Fruit fly (Drosophila melanogaster) whole organism, prepupa: ENCODE data around the gene VhaAC39-2.

Source experiments
- Blimp-1 ChIP-seq: fragments of 200-800 bp; sonication (Bioruptor generic); optimal IDR thresholded peaks from 3 replicates; lab custom pipeline; 2017; ENCODE audit warnings: missing biosample characterization, missing genetic modification characterization, mild to moderate bottlenecking, moderate library complexity, missing genetic modification reagents
- CG10631 ChIP-seq: fragments of 200-800 bp; sonication (Bioruptor generic); optimal IDR thresholded peaks from 2 replicates; lab custom pipeline; 2016; ENCODE audit warnings: missing biosample characterization, missing genetic modification characterization
- CG11294 ChIP-seq: fragments of 200-800 bp; sonication (Bioruptor generic); IDR thresholded peaks from 2 replicates; pipeline ENCODE4 v1.3.6; 2022; ENCODE audit warnings: missing biosample characterization, missing genetic modification characterization
- CG11762 ChIP-seq: fragments of 200-800 bp; sonication (Bioruptor generic); optimal IDR thresholded peaks from 3 replicates; lab custom pipeline; 2016; ENCODE audit warnings: missing biosample characterization, missing genetic modification characterization; ENCODE audit not compliant: insufficient read depth
- CG11902 ChIP-seq: fragments of 200-800 bp; sonication (Bioruptor generic); optimal IDR thresholded peaks from 3 replicates; lab custom pipeline; 2016; ENCODE audit warnings: missing biosample characterization, missing genetic modification characterization
- CG1621 ChIP-seq: fragments of 200-800 bp; sonication (Bioruptor generic); optimal IDR thresholded peaks from 3 replicates; lab custom pipeline; 2018; ENCODE audit warnings: missing biosample characterization, mild to moderate bottlenecking, missing genetic modification characterization
- CG3032 ChIP-seq: fragments of 200-800 bp; optimal IDR thresholded peaks from 2 replicates; lab custom pipeline; 2019; ENCODE audit warnings: missing biosample characterization, mild to moderate bottlenecking, missing genetic modification characterization, moderate library complexity
- CG31627 ChIP-seq: fragments of 200-800 bp; sonication (Bioruptor generic); optimal IDR thresholded peaks from 3 replicates; lab custom pipeline; 2016; ENCODE audit warnings: missing biosample characterization, missing genetic modification characterization
- CG32006 ChIP-seq: fragments of 200-800 bp; sonication (Bioruptor generic); optimal IDR thresholded peaks from 3 replicates; lab custom pipeline; 2017; ENCODE audit warnings: missing biosample characterization, mild to moderate bottlenecking, missing genetic modification characterization
- CG34406 ChIP-seq: fragments of 200-800 bp; sonication (Bioruptor generic); optimal IDR thresholded peaks from 3 replicates; lab custom pipeline; 2016; ENCODE audit warnings: missing biosample characterization, missing genetic modification characterization
- CG3919 ChIP-seq: fragments of 200-800 bp; sonication (Bioruptor generic); optimal IDR thresholded peaks from 3 replicates; lab custom pipeline; 2016; ENCODE audit warnings: missing biosample characterization, missing genetic modification characterization
- CG4318 ChIP-seq: fragments of 200-800 bp; sonication (Bioruptor generic); optimal IDR thresholded peaks from 3 replicates; lab custom pipeline; 2017; ENCODE audit warnings: missing biosample characterization, mild to moderate bottlenecking, missing genetic modification characterization
- CG6163 ChIP-seq: fragments of 200-800 bp; sonication (Bioruptor generic); IDR thresholded peaks from 3 replicates; pipeline ENCODE4 v1.3.6; 2022; ENCODE audit warnings: missing biosample characterization, missing genetic modification characterization
- CG6276 ChIP-seq: fragments of 200-800 bp; sonication (Bioruptor generic); optimal IDR thresholded peaks from 2 replicates; lab custom pipeline; 2017; ENCODE audit warnings: missing biosample characterization, mild to moderate bottlenecking, missing genetic modification characterization
- CG6792 ChIP-seq: fragments of 200-800 bp; sonication (Bioruptor generic); optimal IDR thresholded peaks from 3 replicates; lab custom pipeline; 2016; ENCODE audit warnings: missing biosample characterization, missing genetic modification characterization
- CG6854 ChIP-seq: fragments of 200-800 bp; sonication (Bioruptor generic); optimal IDR thresholded peaks from 2 replicates; lab custom pipeline; 2017; ENCODE audit warnings: missing biosample characterization, mild to moderate bottlenecking, missing genetic modification characterization
- CG7368 ChIP-seq: fragments of 200-800 bp; sonication (Bioruptor generic); optimal IDR thresholded peaks from 3 replicates; lab custom pipeline; 2016; ENCODE audit warnings: missing biosample characterization, missing genetic modification characterization
- CG8119 ChIP-seq: fragments of 200-800 bp; sonication (Bioruptor generic); IDR thresholded peaks from 3 replicates; pipeline ENCODE4 v1.3.6; 2022; ENCODE audit warnings: missing biosample characterization, missing genetic modification characterization
- CG8319 ChIP-seq: fragments of 200-800 bp; sonication (Bioruptor generic); optimal IDR thresholded peaks from 3 replicates; lab custom pipeline; 2016; ENCODE audit warnings: missing biosample characterization, missing genetic modification characterization
- CG8632 ChIP-seq: fragments of 200-800 bp; sonication (Bioruptor generic); optimal IDR thresholded peaks from 3 replicates; lab custom pipeline; 2016; ENCODE audit warnings: missing biosample characterization, missing genetic modification characterization
- CG9139 ChIP-seq: fragments of 200-800 bp; sonication (Bioruptor generic); optimal IDR thresholded peaks from 3 replicates; lab custom pipeline; 2017; ENCODE audit warnings: missing biosample characterization, mild to moderate bottlenecking, missing genetic modification characterization
- Eip75B ChIP-seq: fragments of 200-800 bp; sonication (Bioruptor generic); optimal IDR thresholded peaks from 3 replicates; lab custom pipeline; 2016; ENCODE audit warnings: missing biosample characterization, missing genetic modification characterization
- Eip78C ChIP-seq: fragments of 200-800 bp; sonication (Bioruptor generic); peaks from one replicate; lab custom pipeline; 2016; ENCODE audit warnings: missing biosample characterization, missing genetic modification characterization
- Eip93F ChIP-seq: fragments of 200-800 bp; sonication (Bioruptor generic); optimal IDR thresholded peaks from 2 replicates; lab custom pipeline; 2016; ENCODE audit warnings: missing biosample characterization, mild to moderate bottlenecking, missing genetic modification characterization
- Ets21C ChIP-seq: fragments of 200-800 bp; sonication (Bioruptor generic); optimal IDR thresholded peaks from 3 replicates; lab custom pipeline; 2016; ENCODE audit warnings: missing biosample characterization, missing genetic modification characterization
- Ets96B ChIP-seq: fragments of 200-800 bp; optimal IDR thresholded peaks from 2 replicates; lab custom pipeline; 2019; ENCODE audit warnings: missing biosample characterization, mild to moderate bottlenecking, missing genetic modification characterization, moderate library complexity
- Gug ChIP-seq: fragments of 200-800 bp; sonication (Bioruptor generic); IDR thresholded peaks from 2 replicates; pipeline ENCODE4 v1.3.6; 2022; ENCODE audit warnings: missing biosample characterization, missing genetic modification characterization
- Hr38 ChIP-seq: sonication (Bioruptor generic); optimal IDR thresholded peaks from 2 replicates; lab custom pipeline; 2016; ENCODE audit warnings: missing biosample characterization, missing genetic modification characterization
- Hr39 ChIP-seq: fragments of 200-800 bp; sonication (Bioruptor generic); optimal IDR thresholded peaks from 2 replicates; lab custom pipeline; 2016; ENCODE audit warnings: missing biosample characterization, missing genetic modification characterization
- Hr4 ChIP-seq: fragments of 200-800 bp; sonication (Bioruptor generic); optimal IDR thresholded peaks from 3 replicates; lab custom pipeline; 2016; ENCODE audit warnings: missing biosample characterization, missing genetic modification characterization
- Lpt ChIP-seq: fragments of 200-800 bp; sonication (Bioruptor generic); optimal IDR thresholded peaks from 3 replicates; lab custom pipeline; 2016; ENCODE audit warnings: missing biosample characterization, missing genetic modification characterization
- Met ChIP-seq: fragments of 200-800 bp; sonication (Bioruptor generic); optimal IDR thresholded peaks from 3 replicates; lab custom pipeline; 2016; ENCODE audit warnings: missing biosample characterization, missing genetic modification characterization
- Smox ChIP-seq: fragments of 200-800 bp; sonication (Bioruptor generic); optimal IDR thresholded peaks from 3 replicates; lab custom pipeline; 2016; ENCODE audit warnings: missing biosample characterization, missing genetic modification characterization
- Sox102F ChIP-seq: fragments of 200-800 bp; sonication (Bioruptor generic); optimal IDR thresholded peaks from 2 replicates; lab custom pipeline; 2016; ENCODE audit warnings: missing biosample characterization, mild to moderate bottlenecking, missing genetic modification characterization
- Sox14 ChIP-seq: fragments of 200-800 bp; sonication (Bioruptor generic); optimal IDR thresholded peaks from 3 replicates; lab custom pipeline; 2016; ENCODE audit warnings: missing biosample characterization, missing genetic modification characterization
- Sox15 ChIP-seq: fragments of 200-800 bp; sonication (Bioruptor generic); optimal IDR thresholded peaks from 3 replicates; lab custom pipeline; 2016; ENCODE audit warnings: missing biosample characterization, missing genetic modification characterization
- achi ChIP-seq: fragments of 200-800 bp; sonication (Bioruptor generic); optimal IDR thresholded peaks from 3 replicates; lab custom pipeline; 2016; ENCODE audit warnings: missing biosample characterization, missing genetic modification characterization
- acj6 ChIP-seq: fragments of 200-800 bp; sonication (Bioruptor generic); optimal IDR thresholded peaks from 3 replicates; lab custom pipeline; 2016; ENCODE audit warnings: missing biosample characterization, missing genetic modification characterization
- cyc ChIP-seq: fragments of 200-800 bp; sonication (Bioruptor generic); optimal IDR thresholded peaks from 3 replicates; lab custom pipeline; 2016; ENCODE audit warnings: missing biosample characterization, missing genetic modification characterization
- dac ChIP-seq: fragments of 200-800 bp; sonication (Bioruptor generic); optimal IDR thresholded peaks from 2 replicates; lab custom pipeline; 2017; ENCODE audit warnings: missing biosample characterization, mild to moderate bottlenecking, missing genetic modification characterization
- dsx ChIP-seq: fragments of 200-800 bp; optimal IDR thresholded peaks from 3 replicates; lab custom pipeline; 2019; ENCODE audit warnings: missing biosample characterization, mild to moderate bottlenecking, missing genetic modification characterization, moderate library complexity; ENCODE audit not compliant: poor library complexity, severe bottlenecking
- eg ChIP-seq: fragments of 200-800 bp; sonication (Bioruptor generic); IDR thresholded peaks from 3 replicates; pipeline ENCODE4 v1.3.6; 2022; ENCODE audit warnings: missing biosample characterization, missing genetic modification characterization
- fd59A ChIP-seq: fragments of 200-800 bp; sonication (Bioruptor generic); optimal IDR thresholded peaks from 2 replicates; lab custom pipeline; 2017; ENCODE audit warnings: missing biosample characterization, mild to moderate bottlenecking, missing genetic modification characterization, missing genetic modification reagents
- net ChIP-seq: fragments of 200-800 bp; sonication (Bioruptor generic); optimal IDR thresholded peaks from 3 replicates; lab custom pipeline; 2016; ENCODE audit warnings: missing biosample characterization, missing genetic modification characterization
- pdm3 ChIP-seq: fragments of 200-800 bp; sonication (Bioruptor generic); optimal IDR thresholded peaks from 3 replicates; lab custom pipeline; 2016; ENCODE audit warnings: missing biosample characterization, missing genetic modification characterization
- salr ChIP-seq, 2 experiments: fragments of 200-800 bp; sonication (Bioruptor generic); optimal IDR thresholded peaks; 3 replicates each; lab custom pipeline; 2016 to 2018; ENCODE audit warnings: missing biosample characterization in 2 of 2, missing genetic modification characterization in 2 of 2, mild to moderate bottlenecking in 1 of 2
- spab ChIP-seq: fragments of 200-800 bp; sonication (Bioruptor generic); optimal IDR thresholded peaks from 2 replicates; lab custom pipeline; 2017; ENCODE audit warnings: missing biosample characterization, mild to moderate bottlenecking, missing genetic modification characterization, missing genetic modification reagents
- topi ChIP-seq: fragments of 200-800 bp; sonication (Bioruptor generic); optimal IDR thresholded peaks from 3 replicates; lab custom pipeline; 2016; ENCODE audit warnings: missing biosample characterization, missing genetic modification characterization
- vri ChIP-seq: fragments of 200-800 bp; sonication (Bioruptor generic); optimal IDR thresholded peaks from 3 replicates; lab custom pipeline; 2016; ENCODE audit warnings: missing biosample characterization, mild to moderate bottlenecking, missing genetic modification characterization

The VhaAC39-2 gene

dm6 chr3R:23148433-23148832 is 10.7 kb downstream of the VhaAC39-2 start (continued):
- TF ChIP-seq eg: no peak
- TF ChIP-seq CG11294 (GFP tag; lab: Robert Waterston, UW): no peak
- peak; percentile 72 for TF ChIP-seq CG31627
- TF ChIP-seq CG1621: peak; percentile 9
- no peak for TF ChIP-seq Eip93F (GFP tag; lab: Kevin White, UChicago)
- no peak for TF ChIP-seq vri (GFP tag; lab: Kevin White, UChicago)
- TF ChIP-seq Hr38 (GFP tag; lab: Kevin White, UChicago): no peak
- TF ChIP-seq Eip75B (GFP tag; lab: Kevin White, UChicago): peak; percentile 61
- no peak for TF ChIP-seq CG4318 (GFP tag; lab: Kevin White, UChicago)
- TF ChIP-seq CG6276: peak; percentile 5
- TF ChIP-seq CG7368 (GFP tag; lab: Kevin White, UChicago): peak; percentile 42
- peak; percentile 63 for TF ChIP-seq Ets21C (GFP tag; lab: Kevin White, UChicago)
- peak; percentile 48 for TF ChIP-seq CG34406 (GFP tag; lab: Kevin White, UChicago)
- peak; percentile 54 for TF ChIP-seq Sox14
- TF ChIP-seq CG8632 (GFP tag; lab: Kevin White, UChicago): peak; percentile 18
- no peak for TF ChIP-seq Lpt (GFP tag; lab: Kevin White, UChicago)
- TF ChIP-seq CG3032: peak; percentile 59
- TF ChIP-seq salr (GFP tag; optimal IDR thresholded peaks at IDR 0.05; lab: Kevin White, UChicago): no peak
- no peak for TF ChIP-seq spab (GFP tag; lab: Kevin White, UChicago)
- peak; percentile 91 for TF ChIP-seq Eip78C (GFP tag; lab: Kevin White, UChicago)

- peak; percentile 44; the same call in 1 of the 3 replicates for TF ChIP-seq eg
- TF ChIP-seq CG9139 (GFP tag; lab: Kevin White, UChicago): peak; percentile 71
- peak; percentile 76 for TF ChIP-seq Eip75B (GFP tag; lab: Kevin White, UChicago)
- peak; percentile 34 for TF ChIP-seq CG11762 (GFP tag; lab: Kevin White, UChicago)
- TF ChIP-seq Ets21C (GFP tag; lab: Kevin White, UChicago): peak; percentile 1
- TF ChIP-seq net: peak; percentile 38
- peak; percentile 54 for TF ChIP-seq Sox14
- peak; percentile 71 for TF ChIP-seq Ets96B
- peak; percentile 48 for TF ChIP-seq CG6792 (GFP tag; lab: Kevin White, UChicago)
- TF ChIP-seq CG11902: peak; percentile 37
- peak; percentile 42 for TF ChIP-seq CG8319 (GFP tag; lab: Kevin White, UChicago)
- TF ChIP-seq CG6276: no peak
- peak; percentile 62 for TF ChIP-seq pdm3 (GFP tag; lab: Kevin White, UChicago)
- peak; percentile 73 for TF ChIP-seq fd59A (GFP tag; lab: Kevin White, UChicago)
- peak; percentile 43 for TF ChIP-seq Met
- peak; percentile 19; the same call in 1 of the 2 replicates for TF ChIP-seq Gug (GFP tag; lab: Robert Waterston, UW)
- TF ChIP-seq CG6163 (GFP tag; lab: Robert Waterston, UW): peak; percentile 79
- no peak for TF ChIP-seq dac (GFP tag; lab: Kevin White, UChicago)
- TF ChIP-seq CG8119 (GFP tag; lab: Robert Waterston, UW): peak; percentile 56
- TF ChIP-seq CG10631 (GFP tag; lab: Kevin White, UChicago): peak; percentile 66
- TF ChIP-seq dsx (GFP tag; lab: Kevin White, UChicago): peak; percentile 66
- TF ChIP-seq spab (GFP tag; lab: Kevin White, UChicago): peak; percentile 67
- peak; percentile 20 to 68 for TF ChIP-seq salr (GFP tag; optimal IDR thresholded peaks at IDR 0.05; lab: Kevin White, UChicago)
- TF ChIP-seq Sox102F (GFP tag; lab: Kevin White, UChicago): peak; percentile 61
- TF ChIP-seq Hr38 (GFP tag; lab: Kevin White, UChicago): no peak
- TF ChIP-seq CG3919 (GFP tag; lab: Kevin White, UChicago): peak; percentile 76
- peak; percentile 47 for TF ChIP-seq Hr39
- TF ChIP-seq CG3032: peak; percentile 85
- TF ChIP-seq vri (GFP tag; lab: Kevin White, UChicago): peak; percentile 33
- TF ChIP-seq Sox15 (GFP tag; lab: Kevin White, UChicago): peak; percentile 46
- TF ChIP-seq CG32006: peak; percentile 48
- TF ChIP-seq cyc (GFP tag; lab: Kevin White, UChicago): peak; percentile 25
- TF ChIP-seq CG34406 (GFP tag; lab: Kevin White, UChicago): peak; percentile 52
- no peak for TF ChIP-seq CG6854 (GFP tag; lab: Kevin White, UChicago)
- peak; percentile 20 for TF ChIP-seq Blimp-1 (GFP tag; lab: Kevin White, UChicago)
- peak; percentile 62 for TF ChIP-seq topi (GFP tag; lab: Kevin White, UChicago)
- TF ChIP-seq Smox (GFP tag; lab: Kevin White, UChicago): peak; percentile 48
- peak; percentile 66 for TF ChIP-seq acj6 (GFP tag; lab: Kevin White, UChicago)
- TF ChIP-seq achi (GFP tag; lab: Kevin White, UChicago): peak; percentile 61
- no peak for TF ChIP-seq CG11294 (GFP tag; lab: Robert Waterston, UW)
- TF ChIP-seq Hr4 (GFP tag; lab: Kevin White, UChicago): peak; percentile 2
- peak; percentile 86 for TF ChIP-seq Eip78C (GFP tag; lab: Kevin White, UChicago)
These were observed 11.5 kb downstream of the VhaAC39-2 start for dm6 chr3R:23147625-23148024.
